Worm (Caenorhabditis elegans) whole organism, L1 larva: ENCODE results near the gene Y54H5A.2.

Source experiments
- C16A3.4 ChIP-seq: fragments of 150-350 bp; optimal IDR thresholded peaks from 2 replicates; lab custom pipeline; 2014; ENCODE audit warnings: missing biosample characterization, missing genetic modification characterization
- blmp-1 ChIP-seq: fragments of 150-350 bp; optimal IDR thresholded peaks from 2 replicates; lab custom pipeline; 2014; ENCODE audit warnings: missing biosample characterization, missing genetic modification characterization
- ceh-63 ChIP-seq: fragments of 200-800 bp; sonication (Bioruptor generic); optimal IDR thresholded peaks from 2 replicates; lab custom pipeline; 2018; ENCODE audit warnings: mild to moderate bottlenecking, missing genetic modification characterization, missing compliant biosample characterization
- ceh-8 ChIP-seq: fragments of 200-800 bp; sonication (Bioruptor generic); optimal IDR thresholded peaks from 2 replicates; lab custom pipeline; 2018; ENCODE audit warnings: mild to moderate bottlenecking, missing genetic modification characterization, moderate library complexity, missing compliant biosample characterization
- ceh-88 ChIP-seq: fragments of 200-800 bp; sonication (Bioruptor generic); IDR thresholded peaks from 2 replicates; pipeline ENCODE4 v1.3.6; 2022; ENCODE audit warnings: missing genetic modification characterization, missing compliant biosample characterization
- dpl-1 ChIP-seq, 3 experiments: fragments of 150-350 bp in 2 of 3; sonication (generic microtip) in 1 of 3; optimal IDR thresholded peaks; 2 replicates each; lab custom pipeline; 2014 to 2017; ENCODE audit warnings: missing biosample characterization in 3 of 3, missing genetic modification characterization in 3 of 3, missing genetic modification reagents in 3 of 3
- efl-1 ChIP-seq, 4 experiments: fragments of 150-350 bp; optimal IDR thresholded peaks in 3 of 4; peaks in 1 of 4; 1 replicate in 1 of 4; 2 replicates in 3 of 4; lab custom pipeline; 2014; ENCODE audit warnings: missing biosample characterization in 2 of 4, missing genetic modification characterization in 2 of 4, missing genetic modification reagents in 2 of 4
- efl-3 ChIP-seq: fragments of 200-800 bp; sonication (Bioruptor generic); optimal IDR thresholded peaks from 2 replicates; lab custom pipeline; 2018; ENCODE audit warnings: mild to moderate bottlenecking, missing genetic modification characterization, missing compliant biosample characterization
- elt-3 ChIP-seq, 6 experiments: fragments of 150-350 bp in 1 of 6; sonication (generic microtip); optimal IDR thresholded peaks; 2 replicates each; lab custom pipeline; 2017 to 2018; ENCODE audit warnings: missing biosample characterization in 6 of 6, missing genetic modification characterization in 6 of 6, inconsistent platforms in 1 of 6
- fkh-10 ChIP-seq: sonication (generic microtip); optimal IDR thresholded peaks from 2 replicates; lab custom pipeline; 2017; ENCODE audit warnings: missing biosample characterization, missing genetic modification reagents, missing genetic modification characterization
- fos-1 ChIP-seq: fragments of 150-350 bp; optimal IDR thresholded peaks from 2 replicates; lab custom pipeline; 2014; ENCODE audit warnings: missing biosample characterization, missing genetic modification characterization
- grh-1 ChIP-seq: fragments of 200-800 bp; sonication (Bioruptor generic); IDR thresholded peaks from 2 replicates; pipeline ENCODE4 v1.3.6; 2022; ENCODE audit warnings: missing genetic modification reagents, missing genetic modification characterization, missing compliant biosample characterization
- hlh-4 ChIP-seq: sonication (generic microtip); optimal IDR thresholded peaks from 2 replicates; lab custom pipeline; 2016; ENCODE audit warnings: mild to moderate bottlenecking, missing genetic modification characterization, missing compliant biosample characterization
- hpl-2 ChIP-seq: fragments of 150-350 bp; optimal IDR thresholded peaks from 2 replicates; lab custom pipeline; 2014; ENCODE audit warnings: missing biosample characterization, missing genetic modification reagents, missing genetic modification characterization
- irx-1 ChIP-seq: sonication (generic microtip); optimal IDR thresholded peaks from 2 replicates; lab custom pipeline; 2016; ENCODE audit warnings: missing genetic modification characterization, missing compliant biosample characterization
- lin-13 ChIP-seq: fragments of 150-350 bp; optimal IDR thresholded peaks from 2 replicates; lab custom pipeline; 2014; ENCODE audit warnings: missing biosample characterization, missing genetic modification reagents, missing genetic modification characterization
- lin-14 ChIP-seq: fragments of 200-800 bp; sonication (Bioruptor generic); optimal IDR thresholded peaks from 2 replicates; lab custom pipeline; 2018; ENCODE audit warnings: mild to moderate bottlenecking, missing genetic modification characterization, moderate library complexity, missing compliant biosample characterization
- lin-15B ChIP-seq: fragments of 150-350 bp; sonication (generic microtip); optimal IDR thresholded peaks from 3 replicates; lab custom pipeline; 2014; ENCODE audit warnings: missing biosample characterization, missing genetic modification characterization
- mab-9 ChIP-seq: fragments of 200-800 bp; sonication (Bioruptor generic); IDR thresholded peaks from 2 replicates; pipeline ENCODE4 v1.3.6; 2022; ENCODE audit warnings: missing genetic modification reagents, missing genetic modification characterization, missing compliant biosample characterization
- nhr-19 ChIP-seq: fragments of 200-800 bp; sonication (Bioruptor generic); conservative IDR thresholded peaks from 2 replicates; pipeline ENCODE4 v1.3.6; 2022; ENCODE audit warnings: missing genetic modification characterization, missing compliant biosample characterization
- nhr-20 ChIP-seq: sonication (generic microtip); optimal IDR thresholded peaks from 2 replicates; lab custom pipeline; 2016; ENCODE audit warnings: mild to moderate bottlenecking, missing genetic modification characterization, missing compliant biosample characterization
- nhr-237 ChIP-seq: fragments of 150-350 bp; optimal IDR thresholded peaks from 2 replicates; lab custom pipeline; 2014; ENCODE audit warnings: missing biosample characterization, missing genetic modification characterization
- nhr-28 ChIP-seq: fragments of 150-350 bp; optimal IDR thresholded peaks from 2 replicates; lab custom pipeline; 2014; ENCODE audit warnings: missing biosample characterization, missing genetic modification characterization
- nhr-71 ChIP-seq: sonication (generic microtip); optimal IDR thresholded peaks from 2 replicates; lab custom pipeline; 2016; ENCODE audit warnings: mild to moderate bottlenecking, missing genetic modification characterization, moderate library complexity, missing compliant biosample characterization
- nhr-85 ChIP-seq: sonication (generic microtip); peaks from one replicate; lab custom pipeline; 2016; ENCODE audit warnings: missing genetic modification characterization, inconsistent platforms, missing compliant biosample characterization
- pax-3 ChIP-seq: fragments of 200-800 bp; sonication (Bioruptor generic); optimal IDR thresholded peaks from 2 replicates; lab custom pipeline; 2018; ENCODE audit warnings: mild to moderate bottlenecking, missing genetic modification characterization, moderate library complexity, missing compliant biosample characterization
- rnt-1 ChIP-seq: sonication (generic microtip); optimal IDR thresholded peaks from 2 replicates; lab custom pipeline; 2016; ENCODE audit warnings: mild to moderate bottlenecking, missing genetic modification characterization, moderate library complexity, missing compliant biosample characterization
- snu-23 ChIP-seq: sonication (generic microtip); optimal IDR thresholded peaks from 2 replicates; lab custom pipeline; 2016; ENCODE audit warnings: missing genetic modification characterization, missing compliant biosample characterization
- sup-37 ChIP-seq: fragments of 200-800 bp; sonication (Bioruptor generic); optimal IDR thresholded peaks from 2 replicates; lab custom pipeline; 2018; ENCODE audit warnings: mild to moderate bottlenecking, missing genetic modification characterization, missing compliant biosample characterization
- unc-62 ChIP-seq: fragments of 150-350 bp; optimal IDR thresholded peaks from 2 replicates; lab custom pipeline; 2014; ENCODE audit warnings: missing biosample characterization, missing genetic modification reagents, missing genetic modification characterization
- unc-98 ChIP-seq: fragments of 200-800 bp; sonication (Bioruptor generic); IDR thresholded peaks from 2 replicates; pipeline ENCODE4 v1.3.6; 2022; ENCODE audit warnings: missing genetic modification characterization, missing compliant biosample characterization
- vab-15 ChIP-seq: sonication (generic microtip); optimal IDR thresholded peaks from 2 replicates; lab custom pipeline; 2017; ENCODE audit warnings: missing genotype, mild to moderate bottlenecking, missing genetic modification characterization, missing compliant biosample characterization

Gene Y54H5A.2

DNA sequence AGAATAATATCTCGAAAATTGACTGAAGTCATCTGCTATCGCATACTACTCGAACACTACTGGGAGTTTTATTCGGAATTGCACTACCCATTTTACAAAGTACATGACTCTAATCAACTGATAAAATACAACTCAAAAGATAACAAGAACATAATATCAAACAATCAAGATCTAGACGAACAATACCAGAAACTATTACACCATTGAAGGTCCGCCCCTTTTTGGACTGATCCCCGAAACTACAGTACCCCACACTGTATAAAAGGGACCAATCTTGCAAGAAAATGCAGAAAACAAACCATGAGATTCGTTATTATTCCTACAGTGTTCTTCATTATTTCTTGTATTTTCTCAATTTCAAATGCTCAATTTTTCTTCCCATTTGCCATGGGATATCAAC, 54.9 kb downstream of the Y54H5A.2 start, which contains the start of gene F54D8.10:
Gene F54D8.10 (plus strand): TSS at position 301 of the 400 bp plus-strand sequence.
- TF ChIP-seq nhr-237 (tag; lab: Kevin White, UChicago) (no peak), ceh-88 (no peak), hpl-2 (GFP tag; lab: Kevin White, UChicago) (no peak), sup-37 (GFP tag; lab: Kevin White, UChicago) (no peak), blmp-1 (tag; lab: Kevin White, UChicago) (no peak), C16A3.4 (tag; lab: Kevin White, UChicago) (no peak), mab-9 (GFP tag; lab: Robert Waterston, UW) (no peak), irx-1 (tag; lab: Kevin White, UChicago) (no peak), dpl-1 (GFP tag; optimal IDR thresholded peaks at IDR 0.05; lab: Kevin White, UChicago) (no peak), vab-15 (tag; lab: Kevin White, UChicago) (no peak)

DNA sequence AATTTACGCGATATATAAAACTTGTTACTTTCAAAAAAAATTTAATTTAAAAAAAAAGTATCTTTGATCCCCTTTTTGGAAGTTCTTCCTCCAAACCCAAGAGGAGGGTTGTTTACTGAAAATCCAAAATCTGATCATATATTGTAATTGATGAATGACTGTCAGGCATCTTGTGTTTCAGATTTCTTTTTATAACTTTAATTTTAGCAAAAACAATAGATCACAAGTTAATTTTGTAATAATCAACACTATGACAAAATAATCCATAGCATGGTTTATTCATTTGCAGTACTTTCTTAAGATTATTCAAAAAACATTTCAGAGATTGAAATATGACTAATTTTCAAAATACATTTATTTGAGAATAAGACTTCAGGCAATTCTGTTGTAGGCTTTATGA, 57.0 kb downstream of the Y54H5A.2 start:
- TF ChIP-seq fkh-10 (no peak), efl-3 (no peak), lin-15B (no peak), lin-13 (no peak), blmp-1 (tag; lab: Kevin White, UChicago) (no peak)

DNA sequence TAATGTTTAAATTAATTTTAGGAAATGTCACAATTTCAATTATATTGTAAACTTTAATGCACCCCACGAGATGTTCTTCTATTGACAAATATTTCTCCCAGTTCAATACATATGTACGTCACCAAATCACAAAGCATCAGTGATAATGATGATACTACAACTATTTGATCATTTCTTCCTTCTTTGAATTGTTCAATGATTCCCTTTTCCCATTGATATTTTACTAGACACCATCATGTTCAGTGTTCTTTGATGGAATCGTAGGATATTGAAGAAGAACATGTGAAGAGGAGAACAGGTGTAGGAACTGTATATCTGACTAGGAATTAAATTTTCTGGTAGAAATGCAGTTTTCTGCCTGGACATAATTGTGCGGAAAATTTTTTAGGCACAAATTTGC, 59.9 kb downstream of the Y54H5A.2 start:
- no peak for TF ChIP-seq ceh-8
- TF ChIP-seq lin-14 (GFP tag; lab: Kevin White, UChicago) = peak; percentile 32
- no peak for TF ChIP-seq ceh-63 (GFP tag; lab: Kevin White, UChicago)
- peak; percentile 32 for TF ChIP-seq nhr-20 (tag; lab: Kevin White, UChicago)
- TF ChIP-seq unc-62 (GFP tag; lab: Kevin White, UChicago) = no peak
- no peak for TF ChIP-seq unc-98 (GFP tag; lab: Robert Waterston, UW)
- no peak for TF ChIP-seq efl-3
- TF ChIP-seq nhr-28 (tag; lab: Kevin White, UChicago) = no peak
- TF ChIP-seq nhr-85 (tag; lab: Kevin White, UChicago) = peak; percentile 49
- TF ChIP-seq elt-3 (tag; optimal IDR thresholded peaks at IDR 0.05; lab: Kevin White, UChicago) = peak in 5 of 6 experiments; percentile 30 to 75 (median 33)
- peak; percentile 15 for TF ChIP-seq snu-23 (GFP tag; lab: Kevin White, UChicago)
- TF ChIP-seq hlh-4 (tag; lab: Kevin White, UChicago) = no peak
- TF ChIP-seq fkh-10 = no peak
- no peak for TF ChIP-seq grh-1
- TF ChIP-seq lin-13 = no peak
- no peak for TF ChIP-seq rnt-1 (tag; lab: Kevin White, UChicago)
- peak; percentile 73 for TF ChIP-seq nhr-19 (GFP tag; lab: Robert Waterston, UW)
- no peak for TF ChIP-seq mab-9 (GFP tag; lab: Robert Waterston, UW)
- TF ChIP-seq nhr-71 (tag; lab: Kevin White, UChicago) = peak; percentile 36
- TF ChIP-seq pax-3 = no peak
- peak; percentile 25 for TF ChIP-seq blmp-1 (tag; lab: Kevin White, UChicago)
- no peak for TF ChIP-seq fos-1 (tag; lab: Kevin White, UChicago)
- no peak for TF ChIP-seq efl-1 (optimal IDR thresholded peaks at IDR 0.05; lab: Kevin White, UChicago)
- peak in 1 of 2 experiments; percentile 44 for TF ChIP-seq efl-1 (GFP tag; optimal IDR thresholded peaks at IDR 0.05 in 1 of 2; lab: Kevin White, UChicago)
